Worm (Caenorhabditis elegans): ENCODE measurements around the gene C56E6.4.

ce11 chrII:6493139-6493538, 35.4 kb downstream of the C56E6.4 start:
- TF ChIP-seq B0310.2 (tag; optimal IDR thresholded peaks at IDR 0.05) (no peak), scrt-1 (GFP tag; IDR thresholded peaks at IDR 0.05) (no peak), tra-4 (tag; optimal IDR thresholded peaks at IDR 0.05) (no peak), tbx-11 (GFP tag; IDR thresholded peaks at IDR 0.05) (no peak), ama-1 (optimal IDR thresholded peaks at IDR 0.05) (no peak), flt-1 (GFP tag; IDR thresholded peaks at IDR 0.05) (no peak), hmbx-1 (tag; optimal IDR thresholded peaks at IDR 0.05) (no peak), ceh-36 (tag; optimal IDR thresholded peaks at IDR 0.05) (no peak), ceh-13 (GFP tag; optimal IDR thresholded peaks at IDR 0.05) (no peak), tbx-37 (GFP tag; conservative IDR thresholded peaks at IDR 0.05) (no peak)

Measured in whole organism, early embryonic.